Fruit fly (Drosophila melanogaster) whole organism, embryonic: ENCODE results near the gene MED15.

Experiments used
- ATbp ChIP-seq: fragments of 200-800 bp; sonication (Bioruptor generic); optimal IDR thresholded peaks from 2 replicates; lab custom pipeline; 2017; ENCODE audit warnings: missing biosample characterization, mild to moderate bottlenecking, missing genetic modification characterization, missing genetic modification reagents
- CG10209 ChIP-seq: fragments of 200-800 bp; sonication (Bioruptor generic); optimal IDR thresholded peaks from 3 replicates; lab custom pipeline; 2017; ENCODE audit warnings: missing biosample characterization, mild to moderate bottlenecking, missing genetic modification characterization, missing genetic modification reagents
- CG10654 ChIP-seq: fragments of 200-800 bp; sonication (Bioruptor generic); optimal IDR thresholded peaks from 2 replicates; lab custom pipeline; 2016; ENCODE audit warnings: missing biosample characterization, missing genetic modification characterization
- CG11504 ChIP-seq: fragments of 200-800 bp; sonication (Bioruptor generic); optimal IDR thresholded peaks from 3 replicates; lab custom pipeline; 2019; ENCODE audit warnings: missing biosample characterization, mild to moderate bottlenecking, missing genetic modification characterization, moderate library complexity
- CG11723 ChIP-seq: fragments of 200-800 bp; sonication (Bioruptor generic); optimal IDR thresholded peaks from 2 replicates; lab custom pipeline; 2017; ENCODE audit warnings: missing biosample characterization, mild to moderate bottlenecking, missing genetic modification characterization
- CG12071 ChIP-seq: fragments of 200-800 bp; sonication (Bioruptor generic); optimal IDR thresholded peaks from 3 replicates; lab custom pipeline; 2018; ENCODE audit warnings: missing biosample characterization, mild to moderate bottlenecking, missing genetic modification characterization
- CG1233 ChIP-seq: fragments of 200-800 bp; sonication (Bioruptor generic); optimal IDR thresholded peaks from 4 replicates; lab custom pipeline; 2018; ENCODE audit warnings: missing biosample characterization, mild to moderate bottlenecking, missing genetic modification characterization
- CG13296 ChIP-seq: fragments of 200-800 bp; sonication (Bioruptor generic); optimal IDR thresholded peaks from 3 replicates; lab custom pipeline; 2018; ENCODE audit warnings: missing biosample characterization, mild to moderate bottlenecking, missing genetic modification characterization
- CG14860 ChIP-seq: fragments of 200-800 bp; sonication (Bioruptor generic); IDR thresholded peaks from 3 replicates; pipeline ENCODE4 v1.3.6; 2022; ENCODE audit warnings: missing biosample characterization, missing genetic modification characterization; ENCODE audit not compliant: partially characterized antibody
- CG15601 ChIP-seq: fragments of 200-800 bp; sonication (Bioruptor generic); optimal IDR thresholded peaks from 3 replicates; lab custom pipeline; 2019; ENCODE audit warnings: missing biosample characterization, mild to moderate bottlenecking, missing genetic modification characterization, moderate library complexity
- CG18011 ChIP-seq: fragments of 200-800 bp; sonication (Bioruptor generic); optimal IDR thresholded peaks from 2 replicates; lab custom pipeline; 2017; ENCODE audit warnings: missing biosample characterization, missing genetic modification characterization, mild to moderate bottlenecking, moderate library complexity, missing genotype
- CG18262 ChIP-seq: fragments of 200-800 bp; optimal IDR thresholded peaks from 3 replicates; lab custom pipeline; 2019; ENCODE audit warnings: missing biosample characterization, mild to moderate bottlenecking, missing genetic modification characterization, moderate library complexity
- CG18619 ChIP-seq: fragments of 200-800 bp; sonication (Bioruptor generic); optimal IDR thresholded peaks from 3 replicates; lab custom pipeline; 2017; ENCODE audit warnings: missing biosample characterization, mild to moderate bottlenecking, missing genetic modification characterization
- CG30403 ChIP-seq: fragments of 200-800 bp; sonication (Bioruptor generic); optimal IDR thresholded peaks from 3 replicates; lab custom pipeline; 2016; ENCODE audit warnings: missing biosample characterization, missing genetic modification characterization
- CG3281 ChIP-seq: fragments of 200-800 bp; sonication (Bioruptor generic); optimal IDR thresholded peaks from 3 replicates; lab custom pipeline; 2017; ENCODE audit warnings: missing biosample characterization, mild to moderate bottlenecking, missing genetic modification characterization
- CG3995 ChIP-seq: fragments of 200-800 bp; sonication (Bioruptor generic); optimal IDR thresholded peaks from 3 replicates; lab custom pipeline; 2016; ENCODE audit warnings: missing biosample characterization, missing genetic modification characterization
- CG8281 ChIP-seq: fragments of 200-800 bp; sonication (Bioruptor generic); optimal IDR thresholded peaks from 2 replicates; lab custom pipeline; 2018; ENCODE audit warnings: missing biosample characterization, mild to moderate bottlenecking, missing genetic modification characterization, moderate library complexity
- CG9727 ChIP-seq: fragments of 200-800 bp; sonication (Bioruptor generic); optimal IDR thresholded peaks from 3 replicates; lab custom pipeline; 2017; ENCODE audit warnings: missing biosample characterization, mild to moderate bottlenecking, missing genetic modification characterization
- Chrac-16 ChIP-seq: fragments of 200-800 bp; sonication (Bioruptor generic); optimal IDR thresholded peaks from 3 replicates; lab custom pipeline; 2016; ENCODE audit warnings: missing biosample characterization, missing genetic modification characterization
- D ChIP-seq, 2 experiments: fragments of 200-800 bp in 1 of 2; fragments of >200 bp in 1 of 2; sonication (Bioruptor generic) in 1 of 2; optimal IDR thresholded peaks; 2 replicates in 1 of 2; 3 replicates in 1 of 2; lab custom pipeline; 2017; ENCODE audit warnings: mild to moderate bottlenecking in 1 of 2, missing biosample characterization in 1 of 2, missing genetic modification characterization in 1 of 2, missing genetic modification reagents in 1 of 2
- Dek ChIP-seq: fragments of 200-800 bp; sonication (Bioruptor generic); optimal IDR thresholded peaks from 3 replicates; lab custom pipeline; 2019; ENCODE audit warnings: missing biosample characterization, mild to moderate bottlenecking, missing genetic modification characterization, moderate library complexity
- Drgx ChIP-seq: fragments of 200-800 bp; sonication (Bioruptor generic); IDR thresholded peaks from 2 replicates; pipeline ENCODE4 v1.3.6; 2022; ENCODE audit warnings: missing biosample characterization, missing genetic modification characterization
- Fer2 ChIP-seq: fragments of 200-800 bp; sonication (Bioruptor generic); optimal IDR thresholded peaks from 2 replicates; lab custom pipeline; 2018; ENCODE audit warnings: missing biosample characterization, mild to moderate bottlenecking, missing genetic modification characterization, moderate library complexity
- Gug ChIP-seq: fragments of 200-800 bp; sonication (Bioruptor generic); IDR thresholded peaks from 4 replicates; pipeline ENCODE4 v1.3.6; 2022; ENCODE audit warnings: missing biosample characterization, missing genetic modification characterization
- PHDP ChIP-seq: fragments of 200-800 bp; sonication (Bioruptor generic); optimal IDR thresholded peaks from 3 replicates; lab custom pipeline; 2018; ENCODE audit warnings: missing biosample characterization, mild to moderate bottlenecking, missing genetic modification characterization, moderate library complexity
- Ptx1 ChIP-seq: fragments of 200-800 bp; sonication (Bioruptor generic); IDR thresholded peaks from 2 replicates; pipeline ENCODE4 v1.3.6; 2022; ENCODE audit warnings: missing biosample characterization, missing genetic modification characterization
- Sox102F ChIP-seq: fragments of 200-800 bp; sonication (Bioruptor generic); optimal IDR thresholded peaks from 2 replicates; lab custom pipeline; 2018; ENCODE audit warnings: missing biosample characterization, mild to moderate bottlenecking, missing genetic modification characterization, moderate library complexity
- bcd ChIP-seq: fragments of 200-800 bp; sonication (Bioruptor generic); optimal IDR thresholded peaks from 2 replicates; lab custom pipeline; 2017; ENCODE audit warnings: missing biosample characterization, mild to moderate bottlenecking, missing genetic modification characterization
- br ChIP-seq: fragments of >200 bp; optimal IDR thresholded peaks from 2 replicates; lab custom pipeline; 2017
- chm ChIP-seq: fragments of 200-800 bp; sonication (Bioruptor generic); IDR thresholded peaks from 2 replicates; pipeline ENCODE4 v1.3.6; 2022; ENCODE audit warnings: missing biosample characterization, missing genetic modification characterization
- ci ChIP-seq: fragments of 200-800 bp; sonication (Bioruptor generic); IDR thresholded peaks from 3 replicates; pipeline ENCODE4 v1.3.6; 2022; ENCODE audit warnings: missing biosample characterization, missing genetic modification characterization
- fd96Cb ChIP-seq: fragments of 200-800 bp; sonication (Bioruptor generic); optimal IDR thresholded peaks from 2 replicates; lab custom pipeline; 2018; ENCODE audit warnings: missing biosample characterization, mild to moderate bottlenecking, missing genetic modification characterization, moderate library complexity
- gcm ChIP-seq: fragments of 200-800 bp; sonication (Bioruptor generic); optimal IDR thresholded peaks from 2 replicates; lab custom pipeline; 2019; ENCODE audit warnings: missing biosample characterization, mild to moderate bottlenecking, missing genetic modification characterization, moderate library complexity
- grau ChIP-seq: fragments of 200-800 bp; optimal IDR thresholded peaks from 3 replicates; lab custom pipeline; 2019; ENCODE audit warnings: missing biosample characterization, mild to moderate bottlenecking, missing genetic modification characterization, moderate library complexity
- gsb-n ChIP-seq: fragments of 200-800 bp; sonication (Bioruptor generic); optimal IDR thresholded peaks from 3 replicates; lab custom pipeline; 2018; ENCODE audit warnings: missing biosample characterization, mild to moderate bottlenecking, missing genetic modification characterization
- jing ChIP-seq: fragments of 200-800 bp; sonication (Bioruptor generic); optimal IDR thresholded peaks from 2 replicates; lab custom pipeline; 2018; ENCODE audit warnings: missing biosample characterization, mild to moderate bottlenecking, missing genetic modification characterization
- nerfin-1 ChIP-seq: fragments of 200-800 bp; sonication (Bioruptor generic); optimal IDR thresholded peaks from 3 replicates; lab custom pipeline; 2019; ENCODE audit warnings: missing biosample characterization, mild to moderate bottlenecking, missing genetic modification characterization, moderate library complexity
- nmo ChIP-seq: fragments of 200-800 bp; sonication (Bioruptor generic); optimal IDR thresholded peaks from 2 replicates; lab custom pipeline; 2018; ENCODE audit warnings: missing biosample characterization, mild to moderate bottlenecking, missing genetic modification characterization, moderate library complexity
- oc ChIP-seq: fragments of 200-800 bp; sonication (Bioruptor generic); optimal IDR thresholded peaks from 2 replicates; lab custom pipeline; 2018; ENCODE audit warnings: missing biosample characterization, mild to moderate bottlenecking, missing genetic modification characterization, moderate library complexity
- org-1 ChIP-seq: fragments of 200-800 bp; sonication (Bioruptor generic); optimal IDR thresholded peaks from 2 replicates; lab custom pipeline; 2017; ENCODE audit warnings: missing biosample characterization, missing genetic modification characterization
- phol ChIP-seq: fragments of 200-800 bp; sonication (Bioruptor generic); optimal IDR thresholded peaks from 3 replicates; lab custom pipeline; 2018; ENCODE audit warnings: missing biosample characterization, mild to moderate bottlenecking, missing genetic modification characterization, moderate library complexity
- sc ChIP-seq, 3 experiments: fragments of >200 bp in 2 of 3; fragments of 200-800 bp in 1 of 3; sonication (Bioruptor generic) in 1 of 3; optimal IDR thresholded peaks; 2 replicates in 2 of 3; 3 replicates in 1 of 3; lab custom pipeline; 2017; ENCODE audit warnings: mild to moderate bottlenecking in 1 of 3, missing biosample characterization in 1 of 3, missing genetic modification characterization in 1 of 3, missing genetic modification reagents in 1 of 3
- scrt ChIP-seq: fragments of 200-800 bp; sonication (Bioruptor generic); optimal IDR thresholded peaks from 2 replicates; lab custom pipeline; 2018; ENCODE audit warnings: missing biosample characterization, mild to moderate bottlenecking, missing genetic modification characterization, moderate library complexity
- sisA ChIP-seq: fragments of 200-800 bp; sonication (Bioruptor generic); IDR thresholded peaks from 2 replicates; pipeline ENCODE4 v1.3.6; 2022; ENCODE audit warnings: missing biosample characterization, missing genetic modification characterization
- trem ChIP-seq: fragments of 200-800 bp; optimal IDR thresholded peaks from 3 replicates; lab custom pipeline; 2019; ENCODE audit warnings: missing biosample characterization, mild to moderate bottlenecking, missing genetic modification characterization, moderate library complexity
- twi ChIP-seq: fragments of 200-800 bp; optimal IDR thresholded peaks from 2 replicates; lab custom pipeline; 2019; ENCODE audit warnings: missing biosample characterization, mild to moderate bottlenecking, missing genetic modification characterization, moderate library complexity
- wek ChIP-seq: fragments of 200-800 bp; sonication (Bioruptor generic); optimal IDR thresholded peaks from 3 replicates; lab custom pipeline; 2018; ENCODE audit warnings: missing biosample characterization, mild to moderate bottlenecking, missing genetic modification characterization, moderate library complexity
- zf30C ChIP-seq: fragments of 200-800 bp; sonication (Bioruptor generic); optimal IDR thresholded peaks from 3 replicates; lab custom pipeline; 2018; ENCODE audit warnings: missing biosample characterization, mild to moderate bottlenecking, missing genetic modification characterization

The MED15 gene

DNA sequence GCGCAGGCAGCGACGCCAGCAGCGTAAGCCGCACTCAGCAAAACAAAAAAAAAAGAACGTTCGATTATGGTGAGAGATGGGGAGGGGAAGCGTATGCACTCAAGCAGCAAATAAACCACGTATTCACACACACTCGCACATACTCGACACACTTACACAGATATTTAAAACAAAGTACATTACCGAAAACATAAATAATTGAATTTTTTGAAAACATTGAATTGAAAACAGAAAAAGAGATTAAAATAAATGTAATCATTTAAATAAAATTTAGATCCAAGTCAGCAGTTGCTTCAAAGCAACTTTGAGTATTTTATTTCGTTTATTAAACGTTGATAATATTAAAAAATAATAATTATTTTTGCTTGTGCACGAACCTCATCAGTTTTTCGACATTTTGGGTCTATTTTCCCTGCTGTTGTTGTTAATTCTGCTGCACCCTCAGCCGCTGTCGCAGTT, 1.8 kb upstream of the MED15 start (continued):
- TF ChIP-seq CG18619 (GFP tag; lab: Kevin White, UChicago): peak; percentile 26
- TF ChIP-seq CG11504 (tag; lab: Kevin White, UChicago): peak; percentile 74
- no peak for TF ChIP-seq D (optimal IDR thresholded peaks at IDR 0.05; lab: Kevin White, UChicago)
- peak; percentile 42 for TF ChIP-seq D (GFP tag; optimal IDR thresholded peaks at IDR 0.05; lab: Kevin White, UChicago)
- peak; percentile 67 for TF ChIP-seq CG10209 (GFP tag; lab: Kevin White, UChicago)
- TF ChIP-seq jing (GFP tag; lab: Kevin White, UChicago): peak; percentile 49
- peak; percentile 16 for TF ChIP-seq twi
- peak; percentile 28 for TF ChIP-seq CG13296 (GFP tag; lab: Kevin White, UChicago)
- peak; percentile 11 for TF ChIP-seq CG11723 (GFP tag; lab: Kevin White, UChicago)
- TF ChIP-seq trem (tag; lab: Kevin White, UChicago): peak; percentile 47
- TF ChIP-seq sisA (GFP tag; lab: Robert Waterston, UW): no peak
- peak; percentile 29 for TF ChIP-seq CG30403 (GFP tag; lab: Kevin White, UChicago)
- TF ChIP-seq phol (tag; lab: Kevin White, UChicago): peak; percentile 74
- peak; percentile 51 for TF ChIP-seq org-1 (GFP tag; lab: Kevin White, UChicago)
- TF ChIP-seq Gug (GFP tag; lab: Robert Waterston, UW): 0 out of 4 replicates have a peak, but pooled peaks have one; percentile 10
- TF ChIP-seq CG15601 (tag; lab: Kevin White, UChicago): peak; percentile 38
- TF ChIP-seq PHDP (tag; lab: Kevin White, UChicago): peak; percentile 84
- TF ChIP-seq gsb-n (tag; lab: Kevin White, UChicago): peak; percentile 60
- TF ChIP-seq CG1233 (GFP tag; lab: Kevin White, UChicago): no peak
- TF ChIP-seq Sox102F (GFP tag; lab: Kevin White, UChicago): peak; percentile 87
- peak; percentile 71 for TF ChIP-seq ATbp (GFP tag; lab: Kevin White, UChicago)
- TF ChIP-seq Dek (tag; lab: Kevin White, UChicago): peak; percentile 19
- no peak for TF ChIP-seq CG14860 (GFP tag; lab: Robert Waterston, UW)
- peak; percentile 39 for TF ChIP-seq CG10654
- peak; percentile 76 for TF ChIP-seq nmo (GFP tag; lab: Kevin White, UChicago)
- peak; percentile 9 for TF ChIP-seq zf30C (GFP tag; lab: Kevin White, UChicago)
- no peak for TF ChIP-seq wek (GFP tag; lab: Kevin White, UChicago)
- TF ChIP-seq br (lab: Kevin White, UChicago): no peak
- 0 out of 2 replicates have a peak, but pooled peaks have one; percentile 61 for TF ChIP-seq Drgx
- TF ChIP-seq scrt (GFP tag; lab: Kevin White, UChicago): peak; percentile 43
- peak; percentile 71 for TF ChIP-seq gcm (GFP tag; lab: Kevin White, UChicago)
- peak; percentile 52 for TF ChIP-seq nerfin-1 (tag; lab: Kevin White, UChicago)
- TF ChIP-seq bcd (GFP tag; lab: Kevin White, UChicago): peak; percentile 53
- TF ChIP-seq CG3281: peak; percentile 56
- TF ChIP-seq Ptx1 (GFP tag; lab: Robert Waterston, UW): 0 out of 2 replicates have a peak, but pooled peaks have one; percentile 79
- peak; percentile 68 for TF ChIP-seq CG18262 (tag; lab: Kevin White, UChicago)
- peak; percentile 29 for TF ChIP-seq CG9727 (GFP tag; lab: Kevin White, UChicago)
- TF ChIP-seq CG8281: no peak
- TF ChIP-seq Fer2 (tag; lab: Kevin White, UChicago): peak; percentile 20
- TF ChIP-seq sc (optimal IDR thresholded peaks at IDR 0.05; lab: Kevin White, UChicago): no peak
- TF ChIP-seq sc (GFP tag; optimal IDR thresholded peaks at IDR 0.05; lab: Kevin White, UChicago): peak; percentile 19
- TF ChIP-seq ci (GFP tag; lab: Robert Waterston, UW): no peak
- peak; percentile 35 for TF ChIP-seq Chrac-16 (GFP tag; lab: Kevin White, UChicago)
- TF ChIP-seq oc (tag; lab: Kevin White, UChicago): peak; percentile 64
- TF ChIP-seq chm: no peak
- no peak for TF ChIP-seq CG12071 (GFP tag; lab: Kevin White, UChicago)
- peak; percentile 71 for TF ChIP-seq fd96Cb
- TF ChIP-seq CG18011 (GFP tag; lab: Kevin White, UChicago): peak; percentile 26
- peak; percentile 73 for TF ChIP-seq grau
- no peak for TF ChIP-seq CG3995
